Fruit fly (Drosophila melanogaster) whole organism, pupa: Measurements from ENCODE around the gene CG1979.

Experiments
- CG12605 ChIP-seq: fragments of 200-800 bp; sonication (Bioruptor generic); IDR thresholded peaks from 2 replicates; pipeline ENCODE4 v1.3.6; 2022; ENCODE audit warnings: missing biosample characterization, missing genetic modification characterization
- CG32121 ChIP-seq: fragments of 200-800 bp; sonication (Bioruptor generic); IDR thresholded peaks from 2 replicates; pipeline ENCODE4 v1.3.6; 2022; ENCODE audit warnings: missing biosample characterization, missing genetic modification characterization
- CG34367 ChIP-seq: fragments of 200-800 bp; sonication (Bioruptor generic); optimal IDR thresholded peaks from 2 replicates; lab custom pipeline; 2018; ENCODE audit warnings: missing biosample characterization, mild to moderate bottlenecking, missing genetic modification characterization
- EcR ChIP-seq: fragments of 200-800 bp; sonication (Bioruptor generic); optimal IDR thresholded peaks from 3 replicates; lab custom pipeline; 2019; ENCODE audit warnings: missing biosample characterization, missing genetic modification characterization, mild to moderate bottlenecking, moderate library complexity, missing genetic modification reagents
- Snoo ChIP-seq: fragments of 200-800 bp; sonication (Bioruptor generic); optimal IDR thresholded peaks from 3 replicates; lab custom pipeline; 2017; ENCODE audit warnings: missing biosample characterization, mild to moderate bottlenecking, missing genetic modification characterization, inconsistent platforms
- rn ChIP-seq: fragments of 200-800 bp; sonication (Bioruptor generic); IDR thresholded peaks from 2 replicates; pipeline ENCODE4 v1.3.6; 2022; ENCODE audit warnings: missing biosample characterization, missing genetic modification characterization

dm6 chr3R:7037250-7037802 lies 17.1 kb upstream of the CG1979 start:
- TF ChIP-seq rn (GFP tag; lab: Robert Waterston, UW) (no peak), CG12605 (GFP tag; lab: Robert Waterston, UW) (no peak), EcR (no peak), Snoo (tag; lab: Kevin White, UChicago) (no peak), CG32121 (GFP tag; lab: Robert Waterston, UW) (no peak), CG34367 (tag; lab: Kevin White, UChicago) (no peak)
